Fruit fly (Drosophila melanogaster): ENCODE measurements around the gene CG31140.

The CG31140 gene

dm6 chr3R:23931095-23931728, 31.8 kb upstream of the CG31140 start, which contains the start of the genes Rpt2 and CG13599 (continued):
- TF ChIP-seq Antp (GFP tag; optimal IDR thresholded peaks at IDR 0.05) (no peak), esg (GFP tag; conservative IDR thresholded peaks at IDR 0.05) (no peak), ATbp (GFP tag; optimal IDR thresholded peaks at IDR 0.05) (no peak), Max (GFP tag; optimal IDR thresholded peaks at IDR 0.05) (peak; percentile 32), Stat92E (GFP tag; optimal IDR thresholded peaks at IDR 0.05) (no peak), exex (tag; optimal IDR thresholded peaks at IDR 0.05) (peak; percentile 6), seq (GFP tag; IDR thresholded peaks at IDR 0.05) (no peak), ci (GFP tag; IDR thresholded peaks at IDR 0.05) (no peak), da (GFP tag; optimal IDR thresholded peaks at IDR 0.05) (no peak), slou (GFP tag; optimal IDR thresholded peaks at IDR 0.05) (no peak), corto (GFP tag; optimal IDR thresholded peaks at IDR 0.05) (no peak), vfl (GFP tag; optimal IDR thresholded peaks at IDR 0.05) (no peak), CG10267 (tag; optimal IDR thresholded peaks at IDR 0.05) (peak; percentile 69), trem (tag; optimal IDR thresholded peaks at IDR 0.05) (peak; percentile 85), HLHmδ (GFP tag; optimal IDR thresholded peaks at IDR 0.05) (no peak), grau (tag; optimal IDR thresholded peaks at IDR 0.05) (peak; percentile 37), CG6854 (GFP tag; optimal IDR thresholded peaks at IDR 0.05) (no peak), Adf1 (GFP tag; IDR thresholded peaks at IDR 0.05) (no peak), chif (GFP tag; optimal IDR thresholded peaks at IDR 0.05) (no peak), CG17361 (GFP tag; IDR thresholded peaks at IDR 0.05) (peak; percentile 41; the same call in 1 of the 3 replicates), jigr1 (GFP tag; IDR thresholded peaks at IDR 0.05) (no peak), CG1602 (GFP tag; optimal IDR thresholded peaks at IDR 0.05) (no peak), Sox102F (GFP tag; optimal IDR thresholded peaks at IDR 0.05) (no peak), CG13424 (tag; optimal IDR thresholded peaks at IDR 0.05) (peak; percentile 33), Hr39 (optimal IDR thresholded peaks at IDR 0.05) (no peak), H2.0 (GFP tag; IDR thresholded peaks at IDR 0.05) (no peak), tll (GFP tag; optimal IDR thresholded peaks at IDR 0.05) (peak in 1 of 2 experiments; percentile 60), Trl (optimal IDR thresholded peaks at IDR 0.05) (no peak), Trl (GFP tag; optimal IDR thresholded peaks at IDR 0.05) (no peak), Bgb (GFP tag; IDR thresholded peaks at IDR 0.05; ENCODE audit: partially characterized antibody) (no peak; the same call in 1 of the 2 replicates), NC2α (GFP tag; optimal IDR thresholded peaks at IDR 0.05) (no peak), hbn (GFP tag; IDR thresholded peaks at IDR 0.05; ENCODE audit: partially characterized antibody) (peak; percentile 50), CG14014 (GFP tag; IDR thresholded peaks at IDR 0.05) (no peak), CG17328 (GFP tag; IDR thresholded peaks at IDR 0.05) (no peak), Lim3 (GFP tag; IDR thresholded peaks at IDR 0.05) (no peak), Dip3 (GFP tag; optimal IDR thresholded peaks at IDR 0.05) (no peak), CG10979 (tag; optimal IDR thresholded peaks at IDR 0.05) (peak; percentile 32), CG14667 (GFP tag; IDR thresholded peaks at IDR 0.05) (no peak), lab (GFP tag; optimal IDR thresholded peaks at IDR 0.05) (no peak), dpn (GFP tag; optimal IDR thresholded peaks at IDR 0.05) (no peak), B-H2 (GFP tag; optimal IDR thresholded peaks at IDR 0.05) (peak; percentile 57), scrt (GFP tag; optimal IDR thresholded peaks at IDR 0.05) (no peak), Nf-YA (GFP tag; IDR thresholded peaks at IDR 0.05) (no peak), CG6683 (GFP tag; optimal IDR thresholded peaks at IDR 0.05) (no peak), Bdp1 (GFP tag; optimal IDR thresholded peaks at IDR 0.05) (no peak), lbe (GFP tag; optimal IDR thresholded peaks at IDR 0.05) (no peak), CG8478 (optimal IDR thresholded peaks at IDR 0.05) (no peak), Dbx (GFP tag; IDR thresholded peaks at IDR 0.05) (no peak), HmgD (GFP tag; optimal IDR thresholded peaks at IDR 0.05) (peak; percentile 22), sima (GFP tag; optimal IDR thresholded peaks at IDR 0.05) (no peak), CG6272 (GFP tag; IDR thresholded peaks at IDR 0.05) (no peak), CG10462 (GFP tag; optimal IDR thresholded peaks at IDR 0.05) (peak; percentile 12)

All from whole organism, embryonic.